Fruit fly (Drosophila melanogaster) whole organism, prepupa: ENCODE data around the gene Gr93b.

Experiments used
- Blimp-1 ChIP-seq: fragments of 200-800 bp; sonication (Bioruptor generic); optimal IDR thresholded peaks from 3 replicates; lab custom pipeline; 2017; ENCODE audit warnings: missing biosample characterization, missing genetic modification characterization, mild to moderate bottlenecking, moderate library complexity, missing genetic modification reagents
- CG10669 ChIP-seq: fragments of 200-800 bp; sonication (Bioruptor generic); optimal IDR thresholded peaks from 3 replicates; lab custom pipeline; 2018; ENCODE audit warnings: missing biosample characterization, mild to moderate bottlenecking, missing genetic modification characterization, moderate library complexity
- CG11294 ChIP-seq: fragments of 200-800 bp; sonication (Bioruptor generic); IDR thresholded peaks from 2 replicates; pipeline ENCODE4 v1.3.6; 2022; ENCODE audit warnings: missing biosample characterization, missing genetic modification characterization
- CG11762 ChIP-seq: fragments of 200-800 bp; sonication (Bioruptor generic); optimal IDR thresholded peaks from 3 replicates; lab custom pipeline; 2016; ENCODE audit warnings: missing biosample characterization, missing genetic modification characterization; ENCODE audit not compliant: insufficient read depth
- CG11902 ChIP-seq: fragments of 200-800 bp; sonication (Bioruptor generic); optimal IDR thresholded peaks from 3 replicates; lab custom pipeline; 2016; ENCODE audit warnings: missing biosample characterization, missing genetic modification characterization
- CG1621 ChIP-seq: fragments of 200-800 bp; sonication (Bioruptor generic); optimal IDR thresholded peaks from 3 replicates; lab custom pipeline; 2018; ENCODE audit warnings: missing biosample characterization, mild to moderate bottlenecking, missing genetic modification characterization
- CG16779 ChIP-seq: fragments of 200-800 bp; sonication (Bioruptor generic); optimal IDR thresholded peaks from 3 replicates; lab custom pipeline; 2017; ENCODE audit warnings: missing biosample characterization, mild to moderate bottlenecking, missing genetic modification characterization
- CG3032 ChIP-seq: fragments of 200-800 bp; optimal IDR thresholded peaks from 2 replicates; lab custom pipeline; 2019; ENCODE audit warnings: missing biosample characterization, mild to moderate bottlenecking, missing genetic modification characterization, moderate library complexity
- CG31627 ChIP-seq: fragments of 200-800 bp; sonication (Bioruptor generic); optimal IDR thresholded peaks from 3 replicates; lab custom pipeline; 2016; ENCODE audit warnings: missing biosample characterization, missing genetic modification characterization
- CG32006 ChIP-seq: fragments of 200-800 bp; sonication (Bioruptor generic); optimal IDR thresholded peaks from 3 replicates; lab custom pipeline; 2017; ENCODE audit warnings: missing biosample characterization, mild to moderate bottlenecking, missing genetic modification characterization
- CG34406 ChIP-seq: fragments of 200-800 bp; sonication (Bioruptor generic); optimal IDR thresholded peaks from 3 replicates; lab custom pipeline; 2016; ENCODE audit warnings: missing biosample characterization, missing genetic modification characterization
- CG4318 ChIP-seq: fragments of 200-800 bp; sonication (Bioruptor generic); optimal IDR thresholded peaks from 3 replicates; lab custom pipeline; 2017; ENCODE audit warnings: missing biosample characterization, mild to moderate bottlenecking, missing genetic modification characterization
- CG6808 ChIP-seq: fragments of 200-800 bp; sonication (Bioruptor generic); optimal IDR thresholded peaks from 3 replicates; lab custom pipeline; 2017; ENCODE audit warnings: missing biosample characterization, missing genetic modification characterization, mild to moderate bottlenecking, moderate library complexity, missing genetic modification reagents
- CG6854 ChIP-seq: fragments of 200-800 bp; sonication (Bioruptor generic); optimal IDR thresholded peaks from 2 replicates; lab custom pipeline; 2017; ENCODE audit warnings: missing biosample characterization, mild to moderate bottlenecking, missing genetic modification characterization
- CG7368 ChIP-seq: fragments of 200-800 bp; sonication (Bioruptor generic); optimal IDR thresholded peaks from 3 replicates; lab custom pipeline; 2016; ENCODE audit warnings: missing biosample characterization, missing genetic modification characterization
- CG8119 ChIP-seq: fragments of 200-800 bp; sonication (Bioruptor generic); IDR thresholded peaks from 3 replicates; pipeline ENCODE4 v1.3.6; 2022; ENCODE audit warnings: missing biosample characterization, missing genetic modification characterization
- CG8319 ChIP-seq: fragments of 200-800 bp; sonication (Bioruptor generic); optimal IDR thresholded peaks from 3 replicates; lab custom pipeline; 2016; ENCODE audit warnings: missing biosample characterization, missing genetic modification characterization
- CG9139 ChIP-seq: fragments of 200-800 bp; sonication (Bioruptor generic); optimal IDR thresholded peaks from 3 replicates; lab custom pipeline; 2017; ENCODE audit warnings: missing biosample characterization, mild to moderate bottlenecking, missing genetic modification characterization
- Eip75B ChIP-seq: fragments of 200-800 bp; sonication (Bioruptor generic); optimal IDR thresholded peaks from 3 replicates; lab custom pipeline; 2016; ENCODE audit warnings: missing biosample characterization, missing genetic modification characterization
- Eip78C ChIP-seq: fragments of 200-800 bp; sonication (Bioruptor generic); peaks from one replicate; lab custom pipeline; 2016; ENCODE audit warnings: missing biosample characterization, missing genetic modification characterization
- Eip93F ChIP-seq: fragments of 200-800 bp; sonication (Bioruptor generic); optimal IDR thresholded peaks from 2 replicates; lab custom pipeline; 2016; ENCODE audit warnings: missing biosample characterization, mild to moderate bottlenecking, missing genetic modification characterization
- Ets21C ChIP-seq: fragments of 200-800 bp; sonication (Bioruptor generic); optimal IDR thresholded peaks from 3 replicates; lab custom pipeline; 2016; ENCODE audit warnings: missing biosample characterization, missing genetic modification characterization
- Ets96B ChIP-seq: fragments of 200-800 bp; optimal IDR thresholded peaks from 2 replicates; lab custom pipeline; 2019; ENCODE audit warnings: missing biosample characterization, mild to moderate bottlenecking, missing genetic modification characterization, moderate library complexity
- Gug ChIP-seq: fragments of 200-800 bp; sonication (Bioruptor generic); IDR thresholded peaks from 2 replicates; pipeline ENCODE4 v1.3.6; 2022; ENCODE audit warnings: missing biosample characterization, missing genetic modification characterization
- Hr39 ChIP-seq: fragments of 200-800 bp; sonication (Bioruptor generic); optimal IDR thresholded peaks from 2 replicates; lab custom pipeline; 2016; ENCODE audit warnings: missing biosample characterization, missing genetic modification characterization
- Hr4 ChIP-seq: fragments of 200-800 bp; sonication (Bioruptor generic); optimal IDR thresholded peaks from 3 replicates; lab custom pipeline; 2016; ENCODE audit warnings: missing biosample characterization, missing genetic modification characterization
- Lpt ChIP-seq: fragments of 200-800 bp; sonication (Bioruptor generic); optimal IDR thresholded peaks from 3 replicates; lab custom pipeline; 2016; ENCODE audit warnings: missing biosample characterization, missing genetic modification characterization
- Met ChIP-seq: fragments of 200-800 bp; sonication (Bioruptor generic); optimal IDR thresholded peaks from 3 replicates; lab custom pipeline; 2016; ENCODE audit warnings: missing biosample characterization, missing genetic modification characterization
- Smox ChIP-seq: fragments of 200-800 bp; sonication (Bioruptor generic); optimal IDR thresholded peaks from 3 replicates; lab custom pipeline; 2016; ENCODE audit warnings: missing biosample characterization, missing genetic modification characterization
- Sox14 ChIP-seq: fragments of 200-800 bp; sonication (Bioruptor generic); optimal IDR thresholded peaks from 3 replicates; lab custom pipeline; 2016; ENCODE audit warnings: missing biosample characterization, missing genetic modification characterization
- Sox15 ChIP-seq: fragments of 200-800 bp; sonication (Bioruptor generic); optimal IDR thresholded peaks from 3 replicates; lab custom pipeline; 2016; ENCODE audit warnings: missing biosample characterization, missing genetic modification characterization
- acj6 ChIP-seq: fragments of 200-800 bp; sonication (Bioruptor generic); optimal IDR thresholded peaks from 3 replicates; lab custom pipeline; 2016; ENCODE audit warnings: missing biosample characterization, missing genetic modification characterization
- cyc ChIP-seq: fragments of 200-800 bp; sonication (Bioruptor generic); optimal IDR thresholded peaks from 3 replicates; lab custom pipeline; 2016; ENCODE audit warnings: missing biosample characterization, missing genetic modification characterization
- dac ChIP-seq: fragments of 200-800 bp; sonication (Bioruptor generic); optimal IDR thresholded peaks from 2 replicates; lab custom pipeline; 2017; ENCODE audit warnings: missing biosample characterization, mild to moderate bottlenecking, missing genetic modification characterization
- dsx ChIP-seq: fragments of 200-800 bp; optimal IDR thresholded peaks from 3 replicates; lab custom pipeline; 2019; ENCODE audit warnings: missing biosample characterization, mild to moderate bottlenecking, missing genetic modification characterization, moderate library complexity; ENCODE audit not compliant: poor library complexity, severe bottlenecking
- esn ChIP-seq: fragments of 200-800 bp; sonication (Bioruptor generic); optimal IDR thresholded peaks from 2 replicates; lab custom pipeline; 2016; ENCODE audit warnings: missing biosample characterization, mild to moderate bottlenecking, missing genetic modification characterization, moderate library complexity
- fd59A ChIP-seq: fragments of 200-800 bp; sonication (Bioruptor generic); optimal IDR thresholded peaks from 2 replicates; lab custom pipeline; 2017; ENCODE audit warnings: missing biosample characterization, mild to moderate bottlenecking, missing genetic modification characterization, missing genetic modification reagents
- fd85E ChIP-seq: fragments of 200-800 bp; sonication (Bioruptor generic); optimal IDR thresholded peaks from 3 replicates; lab custom pipeline; 2016; ENCODE audit warnings: missing biosample characterization, missing genetic modification characterization
- fkh ChIP-seq: fragments of 200-800 bp; sonication (Bioruptor generic); optimal IDR thresholded peaks from 3 replicates; lab custom pipeline; 2017; ENCODE audit warnings: missing biosample characterization, mild to moderate bottlenecking, missing genetic modification characterization, moderate library complexity
- spab ChIP-seq: fragments of 200-800 bp; sonication (Bioruptor generic); optimal IDR thresholded peaks from 2 replicates; lab custom pipeline; 2017; ENCODE audit warnings: missing biosample characterization, mild to moderate bottlenecking, missing genetic modification characterization, missing genetic modification reagents
- svp ChIP-seq: fragments of 200-800 bp; sonication (Bioruptor generic); peaks from one replicate; lab custom pipeline; 2016; ENCODE audit warnings: missing biosample characterization, missing genetic modification characterization
- topi ChIP-seq: fragments of 200-800 bp; sonication (Bioruptor generic); optimal IDR thresholded peaks from 3 replicates; lab custom pipeline; 2016; ENCODE audit warnings: missing biosample characterization, missing genetic modification characterization
- vri ChIP-seq: fragments of 200-800 bp; sonication (Bioruptor generic); optimal IDR thresholded peaks from 3 replicates; lab custom pipeline; 2016; ENCODE audit warnings: missing biosample characterization, mild to moderate bottlenecking, missing genetic modification characterization

Gr93b gene

dm6 chr3R:21838505-21838956 lies 5.0 kb downstream of the Gr93b start (continued):
- TF ChIP-seq Sox15 (GFP tag; lab: Kevin White, UChicago), result peak; percentile 86
- TF ChIP-seq acj6 (GFP tag; lab: Kevin White, UChicago), result peak; percentile 87
- TF ChIP-seq fkh (GFP tag; lab: Kevin White, UChicago), result no peak
- TF ChIP-seq CG8119 (GFP tag; lab: Robert Waterston, UW), result peak; percentile 77
- TF ChIP-seq CG7368 (GFP tag; lab: Kevin White, UChicago), result peak; percentile 55
- TF ChIP-seq Hr39 (GFP tag; lab: Kevin White, UChicago), result peak; percentile 91
- TF ChIP-seq CG4318 (GFP tag; lab: Kevin White, UChicago), result peak; percentile 89
- TF ChIP-seq svp, result peak; percentile 96
- TF ChIP-seq CG10669 (GFP tag; lab: Kevin White, UChicago), result peak; percentile 82
- TF ChIP-seq fd59A (GFP tag; lab: Kevin White, UChicago), result peak; percentile 96
- TF ChIP-seq Ets21C (GFP tag; lab: Kevin White, UChicago), result peak; percentile 83
- peak; percentile 76 for TF ChIP-seq dsx (GFP tag; lab: Kevin White, UChicago)
- TF ChIP-seq CG8319 (GFP tag; lab: Kevin White, UChicago), result peak; percentile 41
- TF ChIP-seq CG32006 (GFP tag; lab: Kevin White, UChicago), result peak; percentile 95
- TF ChIP-seq Smox (GFP tag; lab: Kevin White, UChicago), result peak; percentile 89
- peak; percentile 80 for TF ChIP-seq CG9139
- TF ChIP-seq Blimp-1 (GFP tag; lab: Kevin White, UChicago), result peak; percentile 57
- TF ChIP-seq CG1621 (tag; lab: Kevin White, UChicago), result peak; percentile 78
- peak; percentile 82 for TF ChIP-seq cyc (GFP tag; lab: Kevin White, UChicago)

- TF ChIP-seq CG11294 (GFP tag; lab: Robert Waterston, UW), result peak; percentile 8; the same call in 1 of the 2 replicates
- peak; percentile 65 for TF ChIP-seq CG3032 (tag; lab: Kevin White, UChicago)
- TF ChIP-seq CG11762 (GFP tag; lab: Kevin White, UChicago), result peak; percentile 63
- TF ChIP-seq CG9139, result no peak
- TF ChIP-seq Ets96B (tag; lab: Kevin White, UChicago), result peak; percentile 4
- TF ChIP-seq Eip78C (GFP tag; lab: Kevin White, UChicago), result peak; percentile 47
- TF ChIP-seq Eip75B, result peak; percentile 78
- TF ChIP-seq esn, result peak; percentile 49
- TF ChIP-seq Blimp-1 (GFP tag; lab: Kevin White, UChicago), result peak; percentile 5
- no peak for TF ChIP-seq CG4318 (GFP tag; lab: Kevin White, UChicago)
- peak; percentile 59 for TF ChIP-seq CG6854
- no peak for TF ChIP-seq fd59A (GFP tag; lab: Kevin White, UChicago)
- no peak for TF ChIP-seq CG31627 (GFP tag; lab: Kevin White, UChicago)
- no peak for TF ChIP-seq fd85E (GFP tag; lab: Kevin White, UChicago)
- TF ChIP-seq Sox14 (GFP tag; lab: Kevin White, UChicago), result no peak
- peak; percentile 29 for TF ChIP-seq CG11902 (GFP tag; lab: Kevin White, UChicago)
- peak; percentile 28; the same call in 2 of the 3 replicates for TF ChIP-seq CG8119 (GFP tag; lab: Robert Waterston, UW)
- TF ChIP-seq Hr39 (GFP tag; lab: Kevin White, UChicago), result no peak
- no peak for TF ChIP-seq Met (GFP tag; lab: Kevin White, UChicago)
- TF ChIP-seq spab (GFP tag; lab: Kevin White, UChicago), result no peak
- TF ChIP-seq Smox (GFP tag; lab: Kevin White, UChicago), result no peak
- TF ChIP-seq CG7368 (GFP tag; lab: Kevin White, UChicago), result peak; percentile 75
- TF ChIP-seq CG16779 (tag; lab: Kevin White, UChicago), result peak; percentile 68
- peak; percentile 80 for TF ChIP-seq CG10669 (GFP tag; lab: Kevin White, UChicago)
- peak; percentile 72 for TF ChIP-seq CG6808 (GFP tag; lab: Kevin White, UChicago)
- TF ChIP-seq Ets21C (GFP tag; lab: Kevin White, UChicago), result no peak
- no peak for TF ChIP-seq Sox15 (GFP tag; lab: Kevin White, UChicago)
- no peak for TF ChIP-seq acj6 (GFP tag; lab: Kevin White, UChicago)
- TF ChIP-seq Hr4 (GFP tag; lab: Kevin White, UChicago), result no peak
- peak; percentile 74 for TF ChIP-seq CG8319 (GFP tag; lab: Kevin White, UChicago)
- TF ChIP-seq Lpt (GFP tag; lab: Kevin White, UChicago), result peak; percentile 67
- TF ChIP-seq dac (GFP tag; lab: Kevin White, UChicago), result no peak
- TF ChIP-seq svp, result peak; percentile 69
- TF ChIP-seq vri (GFP tag; lab: Kevin White, UChicago), result peak; percentile 5
- peak; percentile 67 for TF ChIP-seq Gug
- no peak for TF ChIP-seq Eip93F (GFP tag; lab: Kevin White, UChicago)
- peak; percentile 40 for TF ChIP-seq dsx (GFP tag; lab: Kevin White, UChicago)
- no peak for TF ChIP-seq CG34406 (GFP tag; lab: Kevin White, UChicago)
- TF ChIP-seq topi (GFP tag; lab: Kevin White, UChicago), result peak; percentile 67
These were observed 6.2 kb downstream of the Gr93b start for dm6 chr3R:21837069-21837977.
